Fruit fly (Drosophila melanogaster) whole organism, embryonic: ENCODE results near the gene CG7601.

ENCODE experiments used
- BtbVII ChIP-seq: fragments of 200-800 bp; sonication (Bioruptor generic); optimal IDR thresholded peaks from 3 replicates; lab custom pipeline; 2017; ENCODE audit warnings: missing biosample characterization, mild to moderate bottlenecking, missing genetic modification characterization
- Bteb2 ChIP-seq: fragments of 200-800 bp; sonication (Bioruptor generic); optimal IDR thresholded peaks from 2 replicates; lab custom pipeline; 2016; ENCODE audit warnings: missing biosample characterization, missing genetic modification characterization
- CG10209 ChIP-seq: fragments of 200-800 bp; sonication (Bioruptor generic); optimal IDR thresholded peaks from 3 replicates; lab custom pipeline; 2017; ENCODE audit warnings: missing biosample characterization, mild to moderate bottlenecking, missing genetic modification characterization, missing genetic modification reagents
- CG10462 ChIP-seq: fragments of 200-800 bp; sonication (Bioruptor generic); optimal IDR thresholded peaks from 2 replicates; lab custom pipeline; 2016; ENCODE audit warnings: missing biosample characterization, missing genetic modification characterization
- CG13775 ChIP-seq: fragments of 200-800 bp; sonication (Bioruptor generic); optimal IDR thresholded peaks from 3 replicates; lab custom pipeline; 2017; ENCODE audit warnings: missing biosample characterization, mild to moderate bottlenecking, missing genetic modification characterization
- CG14710 ChIP-seq: fragments of 200-800 bp; sonication (Bioruptor generic); optimal IDR thresholded peaks from 3 replicates; lab custom pipeline; 2019; ENCODE audit warnings: missing biosample characterization, mild to moderate bottlenecking, missing genetic modification characterization, moderate library complexity
- CG15073 ChIP-seq: fragments of 200-800 bp; sonication (Bioruptor generic); optimal IDR thresholded peaks from 2 replicates; lab custom pipeline; 2016; ENCODE audit warnings: missing biosample characterization, missing genetic modification characterization
- CG15269 ChIP-seq: fragments of 200-800 bp; sonication (Bioruptor generic); optimal IDR thresholded peaks from 2 replicates; lab custom pipeline; 2018; ENCODE audit warnings: missing biosample characterization, mild to moderate bottlenecking, missing genetic modification characterization, moderate library complexity
- CG15514 ChIP-seq: fragments of 200-800 bp; sonication (Bioruptor generic); optimal IDR thresholded peaks from 3 replicates; lab custom pipeline; 2017; ENCODE audit warnings: missing biosample characterization, missing genetic modification characterization, mild to moderate bottlenecking, moderate library complexity, missing genetic modification reagents
- CG15601 ChIP-seq: fragments of 200-800 bp; sonication (Bioruptor generic); optimal IDR thresholded peaks from 3 replicates; lab custom pipeline; 2019; ENCODE audit warnings: missing biosample characterization, mild to moderate bottlenecking, missing genetic modification characterization, moderate library complexity
- CG1647 ChIP-seq: fragments of 200-800 bp; sonication (Bioruptor generic); optimal IDR thresholded peaks from 3 replicates; lab custom pipeline; 2016; ENCODE audit warnings: missing biosample characterization, missing genetic modification characterization
- CG16813 ChIP-seq: fragments of 200-800 bp; sonication (Bioruptor generic); IDR thresholded peaks from 3 replicates; pipeline ENCODE4 v1.3.6; 2022; ENCODE audit warnings: missing biosample characterization, missing genetic modification characterization; ENCODE audit not compliant: partially characterized antibody
- CG17612 ChIP-seq: fragments of 200-800 bp; sonication (Bioruptor generic); IDR thresholded peaks from 2 replicates; pipeline ENCODE4 v1.3.6; 2022; ENCODE audit warnings: missing biosample characterization, missing genetic modification characterization
- CG18262 ChIP-seq: fragments of 200-800 bp; optimal IDR thresholded peaks from 3 replicates; lab custom pipeline; 2019; ENCODE audit warnings: missing biosample characterization, mild to moderate bottlenecking, missing genetic modification characterization, moderate library complexity
- CG2116 ChIP-seq: fragments of 200-800 bp; sonication (Bioruptor generic); optimal IDR thresholded peaks from 3 replicates; lab custom pipeline; 2018; ENCODE audit warnings: missing biosample characterization, mild to moderate bottlenecking, missing genetic modification characterization
- CG2199 ChIP-seq: fragments of 200-800 bp; sonication (Bioruptor generic); IDR thresholded peaks from 3 replicates; pipeline ENCODE4 v1.3.6; 2022; ENCODE audit warnings: missing biosample characterization, missing genetic modification characterization
- CG2875 ChIP-seq: fragments of 200-800 bp; sonication (Bioruptor generic); optimal IDR thresholded peaks from 2 replicates; lab custom pipeline; 2017; ENCODE audit warnings: missing biosample characterization, mild to moderate bottlenecking, missing genetic modification characterization, missing genetic modification reagents
- CG3847 ChIP-seq: fragments of 200-800 bp; sonication (Bioruptor generic); IDR thresholded peaks from 2 replicates; pipeline ENCODE4 v1.3.6; 2022; ENCODE audit warnings: missing biosample characterization, missing genetic modification characterization
- CG42726 ChIP-seq: fragments of 200-800 bp; sonication (Bioruptor generic); IDR thresholded peaks from 2 replicates; pipeline ENCODE4 v1.3.6; 2022; ENCODE audit warnings: missing biosample characterization, missing genetic modification characterization; ENCODE audit not compliant: partially characterized antibody
- CG4730 ChIP-seq: fragments of 200-800 bp; sonication (Bioruptor generic); IDR thresholded peaks from 2 replicates; pipeline ENCODE4 v1.3.6; 2022; ENCODE audit warnings: missing biosample characterization, missing genetic modification characterization
- CG6254 ChIP-seq: fragments of 200-800 bp; sonication (Bioruptor generic); optimal IDR thresholded peaks from 3 replicates; lab custom pipeline; 2017; ENCODE audit warnings: mild to moderate bottlenecking, missing biosample characterization, missing genetic modification reagents, missing genetic modification characterization
- CG7839 ChIP-seq: fragments of 200-800 bp; sonication (Bioruptor generic); optimal IDR thresholded peaks from 3 replicates; lab custom pipeline; 2018; ENCODE audit warnings: missing biosample characterization, mild to moderate bottlenecking, missing genetic modification characterization, moderate library complexity
- CG9215 ChIP-seq: fragments of 200-800 bp; sonication (Bioruptor generic); IDR thresholded peaks from 2 replicates; pipeline ENCODE4 v1.3.6; 2022; ENCODE audit warnings: missing biosample characterization, missing genetic modification characterization
- CG9817 ChIP-seq: fragments of 200-800 bp; sonication (Bioruptor generic); optimal IDR thresholded peaks from 2 replicates; lab custom pipeline; 2018; ENCODE audit warnings: missing biosample characterization, mild to moderate bottlenecking, missing genetic modification characterization, moderate library complexity
- D19A ChIP-seq: fragments of 200-800 bp; optimal IDR thresholded peaks from 3 replicates; lab custom pipeline; 2019; ENCODE audit warnings: missing biosample characterization, mild to moderate bottlenecking, missing genetic modification characterization, moderate library complexity
- D19B ChIP-seq: fragments of 200-800 bp; sonication (Bioruptor generic); optimal IDR thresholded peaks from 2 replicates; lab custom pipeline; 2017; ENCODE audit warnings: missing biosample characterization, mild to moderate bottlenecking, missing genetic modification characterization
- Doc3 ChIP-seq: fragments of 200-800 bp; sonication (Bioruptor generic); IDR thresholded peaks from 3 replicates; pipeline ENCODE4 v1.3.6; 2022; ENCODE audit warnings: missing biosample characterization, missing genetic modification characterization; ENCODE audit not compliant: partially characterized antibody
- Drgx ChIP-seq: fragments of 200-800 bp; sonication (Bioruptor generic); IDR thresholded peaks from 2 replicates; pipeline ENCODE4 v1.3.6; 2022; ENCODE audit warnings: missing biosample characterization, missing genetic modification characterization
- Eip74EF ChIP-seq, 2 experiments: fragments of 200-800 bp in 1 of 2; fragments of >200 bp in 1 of 2; sonication (Bioruptor generic) in 1 of 2; optimal IDR thresholded peaks; 2 replicates each; lab custom pipeline; 2017 to 2019; ENCODE audit warnings: missing biosample characterization in 2 of 2, missing genetic modification characterization in 2 of 2, mild to moderate bottlenecking in 1 of 2, moderate library complexity in 1 of 2
- Ets65A ChIP-seq: fragments of 200-800 bp; sonication (Bioruptor generic); peaks from one replicate; lab custom pipeline; 2016; ENCODE audit warnings: missing biosample characterization, missing genetic modification characterization
- Fer3 ChIP-seq: fragments of 200-800 bp; sonication (Bioruptor generic); optimal IDR thresholded peaks from 2 replicates; lab custom pipeline; 2018; ENCODE audit warnings: missing biosample characterization, mild to moderate bottlenecking, missing genetic modification characterization, moderate library complexity
- Myb ChIP-seq: fragments of 200-800 bp; sonication (Bioruptor generic); optimal IDR thresholded peaks from 2 replicates; lab custom pipeline; 2016; ENCODE audit warnings: missing biosample characterization, missing genetic modification characterization
- NC2α ChIP-seq: fragments of 200-800 bp; sonication (Bioruptor generic); optimal IDR thresholded peaks from 2 replicates; lab custom pipeline; 2016; ENCODE audit warnings: missing biosample characterization, missing genetic modification characterization
- NFAT ChIP-seq: fragments of 200-800 bp; sonication (Bioruptor generic); IDR thresholded peaks from 2 replicates; pipeline ENCODE4 v1.3.6; 2022; ENCODE audit warnings: missing biosample characterization, missing genetic modification characterization
- Nf-YA ChIP-seq: fragments of 200-800 bp; sonication (Bioruptor generic); IDR thresholded peaks from 2 replicates; pipeline ENCODE4 v1.3.6; 2022; ENCODE audit warnings: missing biosample characterization, missing genetic modification characterization
- NfI ChIP-seq: fragments of 200-800 bp; sonication (Bioruptor generic); optimal IDR thresholded peaks from 3 replicates; lab custom pipeline; 2018; ENCODE audit warnings: missing biosample characterization, mild to moderate bottlenecking, missing genetic modification characterization, moderate library complexity
- Side ChIP-seq: fragments of 200-800 bp; sonication (Bioruptor generic); optimal IDR thresholded peaks from 2 replicates; lab custom pipeline; 2016; ENCODE audit warnings: missing biosample characterization, missing genetic modification characterization
- Usf ChIP-seq: fragments of 200-800 bp; sonication (Bioruptor generic); optimal IDR thresholded peaks from 2 replicates; lab custom pipeline; 2017; ENCODE audit warnings: missing genotype, missing biosample characterization, missing genetic modification characterization
- cato ChIP-seq: fragments of 200-800 bp; sonication (Bioruptor generic); optimal IDR thresholded peaks from 2 replicates; lab custom pipeline; 2016; ENCODE audit warnings: missing biosample characterization, missing genetic modification characterization, borderline replicate concordance
- disco-r ChIP-seq: fragments of 200-800 bp; sonication (Bioruptor generic); optimal IDR thresholded peaks from 2 replicates; lab custom pipeline; 2016; ENCODE audit warnings: missing biosample characterization, missing genetic modification characterization
- ftz-f1 ChIP-seq: fragments of 200-800 bp; sonication (Bioruptor generic); optimal IDR thresholded peaks from 2 replicates; lab custom pipeline; 2016; ENCODE audit warnings: missing biosample characterization, missing genetic modification characterization
- gcm2 ChIP-seq: fragments of 200-800 bp; sonication (Bioruptor generic); optimal IDR thresholded peaks from 2 replicates; lab custom pipeline; 2016; ENCODE audit warnings: missing biosample characterization, missing genetic modification characterization
- inv ChIP-seq: fragments of 200-800 bp; sonication (Bioruptor generic); IDR thresholded peaks from 2 replicates; pipeline ENCODE4 v1.3.6; 2022; ENCODE audit warnings: missing biosample characterization, missing genetic modification characterization; ENCODE audit not compliant: partially characterized antibody
- lab ChIP-seq: fragments of 200-800 bp; sonication (Bioruptor generic); optimal IDR thresholded peaks from 3 replicates; lab custom pipeline; 2017; ENCODE audit warnings: missing biosample characterization, missing genetic modification characterization, mild to moderate bottlenecking, moderate library complexity, missing genetic modification reagents
- lilli ChIP-seq: fragments of 200-800 bp; sonication (Bioruptor generic); optimal IDR thresholded peaks from 3 replicates; lab custom pipeline; 2016; ENCODE audit warnings: missing biosample characterization, missing genetic modification characterization
- nmo ChIP-seq: fragments of 200-800 bp; sonication (Bioruptor generic); optimal IDR thresholded peaks from 2 replicates; lab custom pipeline; 2018; ENCODE audit warnings: missing biosample characterization, mild to moderate bottlenecking, missing genetic modification characterization, moderate library complexity
- ranshi ChIP-seq: fragments of 200-800 bp; sonication (Bioruptor generic); IDR thresholded peaks from 2 replicates; pipeline ENCODE4 v1.3.6; 2022; ENCODE audit warnings: missing biosample characterization, missing genetic modification characterization
- seq ChIP-seq: fragments of 200-800 bp; sonication (Bioruptor generic); IDR thresholded peaks from 2 replicates; pipeline ENCODE4 v1.3.6; 2022; ENCODE audit warnings: missing biosample characterization, missing genetic modification characterization
- sima ChIP-seq: fragments of 200-800 bp; sonication (Bioruptor generic); optimal IDR thresholded peaks from 2 replicates; lab custom pipeline; 2016; ENCODE audit warnings: missing biosample characterization, missing genetic modification characterization
- zfh2 ChIP-seq: fragments of 200-800 bp; sonication (Bioruptor generic); optimal IDR thresholded peaks from 2 replicates; lab custom pipeline; 2016; ENCODE audit warnings: missing biosample characterization, missing genetic modification characterization

Gene CG7601

DNA sequence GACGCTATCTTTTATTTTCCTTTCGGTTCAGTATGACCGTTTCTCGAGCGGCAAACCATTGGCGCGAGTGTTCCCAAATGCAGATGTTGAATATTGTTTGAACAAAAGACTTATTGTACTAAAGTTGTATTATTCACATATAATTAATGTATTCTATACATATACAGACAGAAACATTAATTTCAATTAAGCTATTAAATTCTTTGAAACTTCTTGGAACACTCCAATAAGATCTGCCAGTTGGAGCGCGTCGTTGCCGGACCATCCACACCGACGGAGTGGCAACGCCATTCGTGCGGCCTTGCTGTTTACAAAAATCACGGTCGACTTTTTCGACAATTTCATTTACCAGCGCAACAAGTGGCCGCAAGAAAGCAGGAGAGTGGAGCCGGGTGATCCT lies 8.5 kb upstream of the CG7601 start, which contains the start of the genes Wdr24 and IntS11 (continued):
- TF ChIP-seq zfh2 (GFP tag; lab: Kevin White, UChicago) (peak; percentile 94), lilli (GFP tag; lab: Kevin White, UChicago) (peak; percentile 93), Drgx (GFP tag; lab: Robert Waterston, UW) (peak; percentile 97), CG9817 (tag; lab: Kevin White, UChicago) (peak; percentile 93), NC2α (GFP tag; lab: Kevin White, UChicago) (no peak), Nf-YA (GFP tag; lab: Robert Waterston, UW) (peak; percentile 73), CG6254 (GFP tag; lab: Kevin White, UChicago) (peak; percentile 30), gcm2 (GFP tag; lab: Kevin White, UChicago) (peak; percentile 4), CG10209 (GFP tag; lab: Kevin White, UChicago) (peak; percentile 80), ftz-f1 (GFP tag; lab: Kevin White, UChicago) (peak; percentile 98), Fer3 (tag; lab: Kevin White, UChicago) (peak; percentile 92), D19A (no peak), cato (GFP tag; lab: Kevin White, UChicago) (peak; percentile 38), CG3847 (GFP tag; lab: Robert Waterston, UW) (peak; percentile 96), lab (GFP tag; lab: Kevin White, UChicago) (no peak), Myb (GFP tag; lab: Kevin White, UChicago) (peak; percentile 68), CG15601 (peak; percentile 70), nmo (GFP tag; lab: Kevin White, UChicago) (peak; percentile 88), ranshi (GFP tag; lab: Robert Waterston, UW) (peak; percentile 94), Doc3 (GFP tag; lab: Robert Waterston, UW) (no peak), CG7839 (tag; lab: Kevin White, UChicago) (peak; percentile 91), sima (GFP tag; lab: Kevin White, UChicago) (no peak), CG4730 (GFP tag; lab: Robert Waterston, UW) (peak; percentile 88), NFAT (GFP tag; lab: Robert Waterston, UW) (peak; percentile 95), BtbVII (GFP tag; lab: Kevin White, UChicago) (peak; percentile 27), CG15269 (tag; lab: Kevin White, UChicago) (peak; percentile 86), CG1647 (peak; percentile 64), Usf (peak; percentile 87), CG15073 (GFP tag; lab: Kevin White, UChicago) (no peak), CG2116 (peak; percentile 81), CG2199 (GFP tag; lab: Robert Waterston, UW) (peak; percentile 70; the same call in 2 of the 3 replicates), CG15514 (peak; percentile 84), Ets65A (GFP tag; lab: Kevin White, UChicago) (peak; percentile 98), CG17612 (GFP tag; lab: Robert Waterston, UW) (peak; percentile 76; the same call in 1 of the 2 replicates), disco-r (peak; percentile 7), Side (GFP tag; lab: Kevin White, UChicago) (no peak), inv (no peak), Bteb2 (GFP tag; lab: Kevin White, UChicago) (peak; percentile 70), CG18262 (tag; lab: Kevin White, UChicago) (peak; percentile 67), CG14710 (peak; percentile 81), Eip74EF (GFP tag; optimal IDR thresholded peaks at IDR 0.05; lab: Kevin White, UChicago) (no peak), seq (peak; percentile 69), CG16813 (0 out of 3 replicates have a peak, but pooled peaks have one; percentile 26), NfI (GFP tag; lab: Kevin White, UChicago) (peak; percentile 82), CG9215 (peak; percentile 93), D19B (GFP tag; lab: Kevin White, UChicago) (no peak), CG2875 (GFP tag; lab: Kevin White, UChicago) (no peak), CG42726 (no peak), CG13775 (GFP tag; lab: Kevin White, UChicago) (peak; percentile 73), CG10462 (GFP tag; lab: Kevin White, UChicago) (no peak)
